Worm (Caenorhabditis elegans) whole organism, L4 larva: ENCODE data around the gene C53D6.8.

ENCODE experiments used
- ZK337.2 ChIP-seq: fragments of 200-800 bp; sonication (Bioruptor generic); IDR thresholded peaks from 2 replicates; pipeline ENCODE4 v1.3.6; 2022; ENCODE audit warnings: missing genetic modification reagents, missing genetic modification characterization, missing compliant biosample characterization
- ama-1 ChIP-seq: fragments of 150-350 bp; optimal IDR thresholded peaks from 2 replicates; lab custom pipeline; 2014; ENCODE audit warnings: inconsistent platforms, mixed read lengths
- dpl-1 ChIP-seq: fragments of 150-350 bp; optimal IDR thresholded peaks from 2 replicates; lab custom pipeline; 2014; ENCODE audit warnings: missing biosample characterization, missing genetic modification reagents, missing genetic modification characterization
- lin-13 ChIP-seq: fragments of 150-350 bp; optimal IDR thresholded peaks from 2 replicates; lab custom pipeline; 2014; ENCODE audit warnings: missing biosample characterization, missing genetic modification reagents, missing genetic modification characterization
- lin-39 ChIP-seq: fragments of 150-350 bp; optimal IDR thresholded peaks from 2 replicates; lab custom pipeline; 2014; ENCODE audit warnings: missing biosample characterization, missing genetic modification reagents, missing genetic modification characterization
- pha-4 ChIP-seq, 2 experiments: fragments of 150-350 bp in 1 of 2; fragments of 200-800 bp in 1 of 2; sonication (Bioruptor generic) in 1 of 2; IDR thresholded peaks in 1 of 2; optimal IDR thresholded peaks in 1 of 2; 2 replicates each; pipeline versions ENCODE4 v1.3.6 to Lab custom; 2014 to 2022; ENCODE audit warnings: missing genetic modification characterization in 2 of 2, missing genetic modification reagents in 2 of 2, missing biosample characterization in 1 of 2, missing compliant biosample characterization in 1 of 2
- pqm-1 ChIP-seq: sonication (generic microtip); optimal IDR thresholded peaks from 2 replicates; lab custom pipeline; 2017; ENCODE audit warnings: missing biosample characterization, missing genetic modification characterization
- zag-1 ChIP-seq: fragments of 150-350 bp; optimal IDR thresholded peaks from 2 replicates; lab custom pipeline; 2014; ENCODE audit warnings: missing biosample characterization, missing genetic modification characterization
- ztf-11 ChIP-seq: fragments of 150-350 bp; optimal IDR thresholded peaks from 2 replicates; lab custom pipeline; 2014; ENCODE audit warnings: missing biosample characterization, missing genetic modification characterization

ce11 chrIV:8956189-8956588 is 46.3 kb downstream of the C53D6.8 start, which contains the start of gene tpra-1:
- TF ChIP-seq pqm-1 (tag; lab: Kevin White, UChicago) (no peak), ztf-11 (tag; lab: Kevin White, UChicago) (no peak), lin-13 (GFP tag; lab: Kevin White, UChicago) (no peak), pha-4 (GFP tag; IDR thresholded peaks at IDR 0.05; lab: Robert Waterston, UW) (no peak), pha-4 (tag; optimal IDR thresholded peaks at IDR 0.05; lab: Kevin White, UChicago) (no peak), zag-1 (no peak), dpl-1 (no peak), lin-39 (no peak), ZK337.2 (GFP tag; lab: Robert Waterston, UW) (no peak), ama-1 (no peak)
